Worm (Caenorhabditis elegans) whole organism, late embryonic: ENCODE results near the gene ifa-3.

Source experiments
- K02D7.2 ChIP-seq: sonication (generic microtip); optimal IDR thresholded peaks from 2 replicates; lab custom pipeline; 2017; ENCODE audit warnings: mild to moderate bottlenecking, missing genetic modification characterization, missing compliant biosample characterization
- Y22D7AL.16 ChIP-seq: sonication (generic microtip); optimal IDR thresholded peaks from 2 replicates; lab custom pipeline; 2016; ENCODE audit warnings: missing genetic modification characterization, missing compliant biosample characterization
- ceh-30 ChIP-seq: fragments of 150-350 bp; optimal IDR thresholded peaks from 2 replicates; lab custom pipeline; 2014; ENCODE audit warnings: missing biosample characterization, missing genetic modification characterization
- dve-1 ChIP-seq: sonication (generic microtip); optimal IDR thresholded peaks from 2 replicates; lab custom pipeline; 2017; ENCODE audit warnings: antibody characterized with exemption, mild to moderate bottlenecking, missing genetic modification characterization, missing compliant biosample characterization
- fkh-10 ChIP-seq: fragments of 150-350 bp; optimal IDR thresholded peaks from 2 replicates; lab custom pipeline; 2014; ENCODE audit warnings: missing biosample characterization, missing genetic modification reagents, missing genetic modification characterization
- lin-11 ChIP-seq: fragments of 200-800 bp; sonication (Bioruptor generic); optimal IDR thresholded peaks from 2 replicates; lab custom pipeline; 2018; ENCODE audit warnings: mild to moderate bottlenecking, missing genetic modification characterization, missing compliant biosample characterization
- odd-2 ChIP-seq: sonication (generic microtip); optimal IDR thresholded peaks from 2 replicates; lab custom pipeline; 2017; ENCODE audit warnings: antibody characterized with exemption, mild to moderate bottlenecking, missing genetic modification characterization, missing compliant biosample characterization
- pat-9 ChIP-seq: fragments of 200-800 bp; sonication (Bioruptor generic); optimal IDR thresholded peaks from 2 replicates; lab custom pipeline; 2018; ENCODE audit warnings: mild to moderate bottlenecking, missing genetic modification characterization, moderate library complexity, missing compliant biosample characterization
- pha-4 ChIP-seq: fragments of 150-350 bp; optimal IDR thresholded peaks from 2 replicates; lab custom pipeline; 2018; ENCODE audit warnings: missing biosample characterization, missing genetic modification reagents, missing genetic modification characterization
- pqm-1 ChIP-seq: sonication (generic microtip); optimal IDR thresholded peaks from 2 replicates; lab custom pipeline; 2016; ENCODE audit warnings: missing genetic modification characterization, missing compliant biosample characterization
- ref-2 ChIP-seq: sonication (generic microtip); optimal IDR thresholded peaks from 2 replicates; lab custom pipeline; 2016; ENCODE audit warnings: missing genetic modification characterization, missing compliant biosample characterization
- rnt-1 ChIP-seq: sonication (generic microtip); optimal IDR thresholded peaks from 2 replicates; lab custom pipeline; 2016; ENCODE audit warnings: missing genetic modification characterization, missing compliant biosample characterization
- sox-2 ChIP-seq: fragments of 200-800 bp; sonication (Bioruptor generic); IDR thresholded peaks from 2 replicates; pipeline ENCODE4 v1.3.6; 2022; ENCODE audit warnings: missing genetic modification reagents, missing genetic modification characterization, missing compliant biosample characterization
- unc-86 ChIP-seq: sonication (generic microtip); optimal IDR thresholded peaks from 2 replicates; lab custom pipeline; 2016; ENCODE audit warnings: missing genetic modification characterization, missing compliant biosample characterization

- TF ChIP-seq Y22D7AL.16 (tag; lab: Kevin White, UChicago): no peak
- TF ChIP-seq unc-86: no peak
- TF ChIP-seq pha-4 (tag; lab: Kevin White, UChicago): no peak
- TF ChIP-seq sox-2: no peak
- no peak for TF ChIP-seq dve-1
- no peak for TF ChIP-seq pqm-1 (tag; lab: Kevin White, UChicago)
- no peak for TF ChIP-seq ceh-30 (tag; lab: Kevin White, UChicago)
- TF ChIP-seq lin-11 (tag; lab: Kevin White, UChicago): no peak
- TF ChIP-seq odd-2 (tag; lab: Kevin White, UChicago): no peak
- no peak for TF ChIP-seq K02D7.2 (tag; lab: Kevin White, UChicago)
- no peak for TF ChIP-seq ref-2 (tag; lab: Kevin White, UChicago)
- TF ChIP-seq rnt-1 (tag; lab: Kevin White, UChicago): no peak
- TF ChIP-seq pat-9: no peak
- TF ChIP-seq fkh-10: no peak
Measured at ce11 chrX:16217749-16218148, 52.1 kb downstream of the ifa-3 start.
